Worm (Caenorhabditis elegans): Measurements from ENCODE around the gene Y62H9A.14.

The Y62H9A.14 gene

DNA sequence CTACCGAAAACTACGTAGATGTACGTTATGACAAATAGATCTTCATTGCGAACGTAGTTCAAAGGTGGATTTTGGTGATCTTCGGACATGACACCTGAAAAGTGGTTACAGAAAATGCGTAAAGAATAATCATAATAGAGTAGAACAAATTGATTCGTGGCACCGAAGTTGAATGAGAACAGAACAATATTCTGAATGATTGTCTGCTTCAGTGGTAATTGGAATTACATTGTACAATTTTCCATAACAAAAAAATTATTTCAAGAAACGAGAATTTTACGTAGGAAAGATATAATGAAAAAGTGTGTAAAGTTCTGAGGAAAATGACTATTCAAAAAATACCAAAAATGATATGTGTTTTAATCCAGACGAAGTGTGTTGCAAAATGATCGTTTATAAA lies 18.4 kb upstream of the Y62H9A.14 start, which contains the start of gene Y62H9A.10:
Y62H9A.10 (minus strand) TSS at position 101 of the 400 bp plus-strand sequence.
- TF ChIP-seq R02D3.7 (tag; optimal IDR thresholded peaks at IDR 0.05) = no peak

DNA sequence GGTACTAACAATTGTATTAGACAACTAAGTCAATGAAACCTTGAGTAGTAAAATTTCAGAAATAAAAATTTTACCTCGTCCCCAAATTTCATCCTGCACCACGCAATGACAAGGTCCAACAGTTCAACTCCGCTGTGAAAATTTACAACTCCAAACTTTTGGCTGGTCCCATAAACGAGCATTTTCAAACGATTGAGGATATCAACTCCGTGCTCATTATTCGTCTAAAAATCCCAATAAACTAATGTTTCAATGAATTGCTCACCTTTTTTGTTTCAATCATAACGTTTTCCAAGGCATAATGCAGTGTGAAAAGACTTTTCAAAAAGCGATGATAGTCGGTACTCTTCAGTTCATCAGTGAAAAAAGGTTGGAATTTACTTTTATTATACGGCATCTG lies 14.4 kb upstream of the Y62H9A.14 start:
- TF ChIP-seq unc-62 (GFP tag; optimal IDR thresholded peaks at IDR 0.05 in 1 of 2) (peak in 1 of 2 experiments; percentile 95), unc-62 (tag; optimal IDR thresholded peaks at IDR 0.05) (no peak), R02D3.7 (tag; optimal IDR thresholded peaks at IDR 0.05) (no peak)

DNA sequence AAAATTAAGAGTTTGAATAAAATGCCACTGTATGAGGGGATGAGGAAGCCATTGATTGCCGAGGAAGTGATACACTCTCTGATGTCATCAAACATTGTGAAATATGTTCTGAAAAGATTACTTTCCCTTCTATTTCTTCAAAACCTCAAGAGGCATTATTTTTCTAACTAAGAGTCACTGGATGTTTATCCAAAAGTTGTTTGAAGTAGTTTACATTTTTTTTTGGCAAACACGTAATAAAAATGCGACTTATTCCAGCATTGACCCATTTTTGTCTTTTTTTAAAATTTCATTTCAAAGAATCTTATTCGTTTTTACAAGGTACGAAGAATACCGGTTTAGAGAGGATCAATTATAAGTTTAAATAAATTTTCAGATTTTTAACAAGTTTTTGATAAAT lies 13.8 kb upstream of the Y62H9A.14 start, which contains the start of gene Y62H9A.11:
Y62H9A.11 (minus strand) TSS at position 101 of the 400 bp plus-strand sequence.
- TF ChIP-seq ama-1 (optimal IDR thresholded peaks at IDR 0.05) = no peak

DNA sequence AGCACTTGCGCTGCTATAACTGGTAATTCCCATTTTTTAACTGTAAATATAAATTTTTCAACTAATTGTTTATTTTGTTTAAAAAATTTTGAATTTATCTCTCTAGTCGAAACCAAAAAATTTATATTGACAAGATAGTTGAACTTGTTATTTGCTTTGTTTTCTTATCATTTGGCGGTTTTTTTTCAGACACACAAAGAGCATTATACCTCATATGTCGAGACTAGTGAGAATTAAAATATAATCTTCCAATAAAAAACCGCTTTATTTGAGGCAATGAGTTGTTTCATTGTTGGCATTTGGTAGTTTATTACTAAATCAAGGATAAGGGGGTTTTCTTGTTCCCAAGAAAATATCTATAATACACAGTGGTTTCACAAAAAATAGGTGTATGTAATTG lies 12.8 kb upstream of the Y62H9A.14 start:
- TF ChIP-seq pqm-1 (tag; optimal IDR thresholded peaks at IDR 0.05) (peak; percentile 16), aha-1 (tag) (peak; percentile 70), daf-16 (GFP tag; optimal IDR thresholded peaks at IDR 0.05) (no peak), daf-16 (tag; optimal IDR thresholded peaks at IDR 0.05) (peak; percentile 55), Y105C5A.15 (GFP tag; IDR thresholded peaks at IDR 0.05) (no peak)

DNA sequence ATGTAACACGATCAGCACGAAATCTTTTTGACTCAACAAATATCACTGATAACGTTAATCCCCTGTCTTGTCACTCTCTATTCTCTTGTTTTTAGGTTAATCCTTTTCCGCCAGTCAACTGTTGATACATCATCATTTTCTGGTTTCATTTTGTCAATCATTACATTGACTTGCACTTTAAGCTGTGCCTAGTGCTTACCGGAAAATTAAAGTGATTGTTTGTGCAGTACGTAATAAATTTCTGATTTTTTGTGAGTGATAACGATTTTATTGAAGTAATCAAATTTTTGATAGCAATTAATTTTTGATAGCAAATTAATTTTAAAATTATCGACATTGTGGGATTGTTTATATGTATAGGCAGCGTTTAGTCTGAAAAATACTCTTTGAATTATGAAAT lies 11.9 kb upstream of the Y62H9A.14 start:
- peak; percentile 85 for TF ChIP-seq nhr-77 (tag; optimal IDR thresholded peaks at IDR 0.05)
- no peak for TF ChIP-seq spr-1 (tag; optimal IDR thresholded peaks at IDR 0.05)
- peak; percentile 55; the same call in 1 of the 2 replicates for TF ChIP-seq tra-1 (GFP tag; IDR thresholded peaks at IDR 0.05)
- TF ChIP-seq pqm-1 (tag; optimal IDR thresholded peaks at IDR 0.05) = peak; percentile 89
- no peak for TF ChIP-seq daf-16 (GFP tag; optimal IDR thresholded peaks at IDR 0.05)
- TF ChIP-seq daf-16 (tag; optimal IDR thresholded peaks at IDR 0.05) = peak; percentile 94
- peak; percentile 67 for TF ChIP-seq dmd-6 (GFP tag; IDR thresholded peaks at IDR 0.05)
- TF ChIP-seq dve-1 (tag; optimal IDR thresholded peaks at IDR 0.05; ENCODE audit: insufficient read depth) = peak; percentile 62
- TF ChIP-seq ZK546.5 (tag; optimal IDR thresholded peaks at IDR 0.05) = no peak
- TF ChIP-seq lin-1 (GFP tag; IDR thresholded peaks at IDR 0.05) = 0 out of 2 replicates have a peak, but pooled peaks have one; percentile 29
- TF ChIP-seq ceh-32 (tag; optimal IDR thresholded peaks at IDR 0.05; ENCODE audit: poor library complexity) = no peak
- peak; percentile 90 for TF ChIP-seq php-3 (GFP tag; IDR thresholded peaks at IDR 0.05)
- TF ChIP-seq nhr-28 (tag; optimal IDR thresholded peaks at IDR 0.05) = peak; percentile 61
- no peak for TF ChIP-seq spr-3 (GFP tag; optimal IDR thresholded peaks at IDR 0.05)
- TF ChIP-seq nhr-6 (tag; optimal IDR thresholded peaks at IDR 0.05) = no peak
- TF ChIP-seq cey-2 (tag; optimal IDR thresholded peaks at IDR 0.05; ENCODE audit: borderline replicate concordance, insufficient read depth) = no peak

DNA sequence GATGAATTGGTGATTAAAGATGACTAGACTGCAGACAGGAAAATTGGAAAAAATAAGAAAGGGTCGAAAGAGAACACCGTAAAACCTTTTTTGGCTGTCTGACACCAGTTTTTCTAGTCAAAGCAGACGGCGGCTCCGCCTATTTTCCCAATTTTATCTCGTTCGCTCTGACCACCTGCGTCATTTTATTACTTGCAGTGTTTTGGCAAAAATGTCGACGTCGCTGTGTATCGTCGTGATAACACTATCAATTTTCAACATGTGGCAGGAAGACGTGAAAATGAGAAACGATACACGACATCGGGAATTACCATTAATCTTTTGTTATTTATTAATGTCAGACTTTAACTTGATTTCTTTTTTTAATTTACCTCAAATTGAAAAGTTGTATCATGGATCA lies 11.0 kb upstream of the Y62H9A.14 start, which contains the start of gene Y62H9A.15:
Y62H9A.15 (minus strand) TSS at position 100 of the 400 bp plus-strand sequence.
- TF ChIP-seq dmd-6 (GFP tag; IDR thresholded peaks at IDR 0.05) (peak; percentile 33; the same call in 1 of the 2 replicates), dve-1 (tag; optimal IDR thresholded peaks at IDR 0.05; ENCODE audit: insufficient read depth) (peak; percentile 18), aha-1 (tag) (peak; percentile 6), hlh-11 (tag; optimal IDR thresholded peaks at IDR 0.05) (peak; percentile 28), zip-2 (tag; optimal IDR thresholded peaks at IDR 0.05) (no peak), ZK337.2 (GFP tag; IDR thresholded peaks at IDR 0.05) (no peak), nhr-28 (tag; optimal IDR thresholded peaks at IDR 0.05) (peak; percentile 19), mdl-1 (tag; optimal IDR thresholded peaks at IDR 0.05) (peak in 1 of 2 experiments; percentile 25), daf-16 (GFP tag; optimal IDR thresholded peaks at IDR 0.05) (no peak), daf-16 (tag; optimal IDR thresholded peaks at IDR 0.05) (peak; percentile 58), pqm-1 (tag; optimal IDR thresholded peaks at IDR 0.05) (peak; percentile 17), ceh-32 (tag; optimal IDR thresholded peaks at IDR 0.05; ENCODE audit: poor library complexity) (no peak), ceh-62 (tag; optimal IDR thresholded peaks at IDR 0.05) (no peak), tag-97 (GFP tag; IDR thresholded peaks at IDR 0.05) (no peak), arid-1 (GFP tag; conservative IDR thresholded peaks at IDR 0.05) (no peak)

DNA sequence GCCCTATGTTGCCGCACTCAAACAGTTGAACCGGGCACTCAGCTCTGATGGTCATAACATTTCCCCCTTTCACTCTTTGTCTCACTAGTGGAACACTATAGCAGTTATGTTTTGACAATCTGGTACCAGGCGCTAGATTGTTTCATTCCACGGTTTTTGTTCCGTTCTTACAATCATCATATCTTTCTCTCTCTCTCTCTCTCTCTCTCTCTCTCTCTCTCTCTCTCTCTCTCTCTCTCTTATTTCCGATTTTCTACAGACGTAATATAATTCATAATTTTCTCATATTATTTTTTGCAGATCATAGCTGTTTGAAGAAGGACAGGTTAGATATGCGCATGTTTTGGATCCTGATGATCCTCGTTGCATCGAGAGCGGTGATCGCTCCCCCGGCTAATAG lies 7.2 kb upstream of the Y62H9A.14 start, which contains the start of gene Y62H9A.12:
Y62H9A.12 (plus strand) TSS at position 301 of the 400 bp plus-strand sequence.
- TF ChIP-seq pqm-1 (tag; optimal IDR thresholded peaks at IDR 0.05) (no peak), lim-7 (GFP tag; IDR thresholded peaks at IDR 0.05) (no peak), nhr-237 (tag; optimal IDR thresholded peaks at IDR 0.05) (no peak), saeg-2 (GFP tag; IDR thresholded peaks at IDR 0.05) (no peak)

Measured in whole organism, L4 larva.